Worm (Caenorhabditis elegans): ENCODE data around the gene F28C6.5.

- TF ChIP-seq tab-1 (GFP tag; IDR thresholded peaks at IDR 0.05) (no peak), ref-1 (GFP tag; conservative IDR thresholded peaks at IDR 0.05) (no peak), flt-1 (GFP tag; IDR thresholded peaks at IDR 0.05) (no peak), T22C8.4 (GFP tag; IDR thresholded peaks at IDR 0.05) (no peak), ztf-29 (GFP tag; IDR thresholded peaks at IDR 0.05) (no peak), med-1 (GFP tag; optimal IDR thresholded peaks at IDR 0.05; ENCODE audit: insufficient read depth) (no peak), klf-2 (GFP tag; conservative IDR thresholded peaks at IDR 0.05) (no peak), ztf-23 (GFP tag; IDR thresholded peaks at IDR 0.05) (no peak), cog-1 (tag; optimal IDR thresholded peaks at IDR 0.05) (no peak)
Measured at ce11 chrII:8610585-8610984, 11.3 kb downstream of the F28C6.5 start.

Measured in whole organism, midembryonic.